Worm (Caenorhabditis elegans): ENCODE data around the gene fut-4.

The fut-4 gene

DNA sequence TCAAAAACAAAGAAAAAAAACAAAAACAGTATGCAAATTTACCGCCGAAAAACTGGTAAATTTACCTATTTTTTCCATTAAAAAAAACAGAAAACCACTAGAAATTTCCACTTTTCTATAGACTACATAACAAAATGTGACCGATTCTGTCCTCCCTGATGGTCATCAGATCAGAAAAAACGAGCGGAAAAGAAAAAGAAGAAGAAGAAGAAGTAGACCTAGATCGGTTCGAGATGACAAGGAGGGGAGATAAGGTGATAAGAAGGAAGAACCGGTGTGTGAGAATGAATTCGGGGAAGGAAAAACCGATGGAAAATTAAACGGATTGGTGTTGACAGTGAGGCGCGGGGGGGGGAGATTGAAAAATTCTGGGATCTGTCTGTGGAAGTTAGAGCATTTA is 33.8 kb upstream of the fut-4 start:
- no peak for TF ChIP-seq Y48G9A.11 (GFP tag; IDR thresholded peaks at IDR 0.05)
- no peak for TF ChIP-seq zip-11 (GFP tag; IDR thresholded peaks at IDR 0.05)
- TF ChIP-seq F26F4.8 (GFP tag; conservative IDR thresholded peaks at IDR 0.05): no peak
- TF ChIP-seq mdl-1 (tag; optimal IDR thresholded peaks at IDR 0.05): no peak
- no peak for TF ChIP-seq T20F7.1 (GFP tag; optimal IDR thresholded peaks at IDR 0.05)
- no peak for TF ChIP-seq hmg-1.1 (GFP tag; IDR thresholded peaks at IDR 0.05)
- TF ChIP-seq Y105C5A.15 (GFP tag; IDR thresholded peaks at IDR 0.05): no peak
- TF ChIP-seq nhr-48 (tag; optimal IDR thresholded peaks at IDR 0.05): no peak
- no peak for TF ChIP-seq nhr-76 (tag; optimal IDR thresholded peaks at IDR 0.05)
- TF ChIP-seq nhr-28 (tag; optimal IDR thresholded peaks at IDR 0.05): peak; percentile 82
- TF ChIP-seq hlh-30 (tag; optimal IDR thresholded peaks at IDR 0.05; ENCODE audit: insufficient read depth): no peak
- TF ChIP-seq T26A8.4 (GFP tag; IDR thresholded peaks at IDR 0.05): no peak
- peak; percentile 36 for TF ChIP-seq hlh-11 (tag; optimal IDR thresholded peaks at IDR 0.05)
- no peak for TF ChIP-seq spr-3 (GFP tag; optimal IDR thresholded peaks at IDR 0.05)
- no peak for TF ChIP-seq lsy-2 (tag; optimal IDR thresholded peaks at IDR 0.05)

DNA sequence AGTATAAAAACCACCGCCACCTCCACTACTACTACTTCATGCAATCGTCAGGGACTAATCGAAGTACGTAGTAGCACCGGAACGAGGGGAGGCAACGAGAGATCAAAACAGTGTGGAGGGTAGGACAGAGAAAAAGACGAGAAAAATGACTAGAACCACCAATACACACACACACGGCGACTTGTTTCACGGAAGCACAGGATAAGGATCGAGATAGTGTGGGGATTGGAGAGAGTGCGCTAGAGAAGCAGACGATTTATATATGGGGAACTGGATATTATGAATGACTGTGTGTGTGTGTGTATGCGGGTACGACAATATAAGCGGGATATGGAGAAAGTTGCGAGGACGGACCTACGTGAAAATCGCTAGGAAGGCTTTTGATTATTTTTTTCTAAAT is 32.5 kb upstream of the fut-4 start:
- peak; percentile 53 for TF ChIP-seq nhr-28 (tag; optimal IDR thresholded peaks at IDR 0.05)
- peak; percentile 52 for TF ChIP-seq hlh-11 (tag; optimal IDR thresholded peaks at IDR 0.05)
- no peak for TF ChIP-seq skn-1 (tag; optimal IDR thresholded peaks at IDR 0.05)
- peak; percentile 15 for TF ChIP-seq nhr-25 (tag; optimal IDR thresholded peaks at IDR 0.05; ENCODE audit: borderline replicate concordance, insufficient read depth)
- TF ChIP-seq hlh-30 (tag; optimal IDR thresholded peaks at IDR 0.05; ENCODE audit: insufficient read depth): peak; percentile 14
- peak; percentile 14 for TF ChIP-seq aha-1 (tag)

DNA sequence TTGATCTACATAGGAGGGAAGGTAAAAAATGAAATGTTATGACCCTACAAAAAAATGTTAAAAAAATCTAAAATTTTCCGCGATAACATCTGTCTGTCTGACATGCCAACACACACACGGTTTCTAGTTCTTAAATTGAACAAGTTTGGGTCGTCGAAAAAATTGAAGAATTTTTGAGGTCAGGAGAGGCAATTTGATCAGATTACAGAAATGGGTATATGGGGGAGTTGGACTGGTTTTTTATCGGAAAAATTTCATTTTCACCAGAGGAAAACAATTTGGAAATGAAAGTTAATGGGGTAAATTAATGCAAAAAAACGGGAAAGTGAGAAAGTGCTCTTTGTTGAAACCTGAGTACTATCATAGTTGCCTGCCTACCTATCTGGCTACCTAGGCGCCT is 31.4 kb upstream of the fut-4 start:
- no peak for TF ChIP-seq nhr-76 (tag; optimal IDR thresholded peaks at IDR 0.05)
- no peak for TF ChIP-seq mdl-1 (tag; optimal IDR thresholded peaks at IDR 0.05)
- TF ChIP-seq F49E8.2 (tag; optimal IDR thresholded peaks at IDR 0.05; ENCODE audit: borderline replicate concordance): no peak
- no peak for TF ChIP-seq lin-15B (tag; optimal IDR thresholded peaks at IDR 0.05)
- no peak for TF ChIP-seq zip-11 (GFP tag; IDR thresholded peaks at IDR 0.05)

DNA sequence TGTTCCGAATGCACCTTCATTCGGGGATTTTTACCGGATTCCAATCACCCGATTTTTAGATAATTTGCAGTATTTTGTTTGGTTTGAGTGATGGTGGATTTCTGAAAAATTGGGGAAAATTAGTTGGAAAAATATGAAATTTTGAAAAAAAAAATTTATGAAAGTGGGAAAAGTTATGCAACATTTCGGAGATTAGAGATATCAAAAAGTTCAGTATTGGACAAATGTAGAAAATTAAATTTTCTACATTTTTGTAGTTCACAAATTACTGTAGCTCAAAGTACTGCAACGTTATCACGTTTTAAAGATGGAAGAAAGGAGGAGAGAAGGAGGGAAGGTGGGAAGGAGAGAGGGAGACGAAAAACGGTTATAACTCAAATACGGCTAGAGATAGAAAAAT is 30.2 kb upstream of the fut-4 start, which contains the start of gene ptc-3:
Gene ptc-3 (minus strand): TSS at position 101 of the 400 bp plus-strand sequence.
- no peak for TF ChIP-seq madf-5 (GFP tag; IDR thresholded peaks at IDR 0.05)
- TF ChIP-seq aly-2 (tag; optimal IDR thresholded peaks at IDR 0.05): no peak
- TF ChIP-seq lim-7 (GFP tag; IDR thresholded peaks at IDR 0.05): no peak
- TF ChIP-seq attf-4 (tag; optimal IDR thresholded peaks at IDR 0.05): no peak
- no peak for TF ChIP-seq dmd-6 (GFP tag; IDR thresholded peaks at IDR 0.05)
- no peak for TF ChIP-seq skn-1 (tag; optimal IDR thresholded peaks at IDR 0.05)
- no peak for TF ChIP-seq Y105C5A.15 (GFP tag; IDR thresholded peaks at IDR 0.05)
- no peak for TF ChIP-seq mdt-29 (GFP tag; IDR thresholded peaks at IDR 0.05)

DNA sequence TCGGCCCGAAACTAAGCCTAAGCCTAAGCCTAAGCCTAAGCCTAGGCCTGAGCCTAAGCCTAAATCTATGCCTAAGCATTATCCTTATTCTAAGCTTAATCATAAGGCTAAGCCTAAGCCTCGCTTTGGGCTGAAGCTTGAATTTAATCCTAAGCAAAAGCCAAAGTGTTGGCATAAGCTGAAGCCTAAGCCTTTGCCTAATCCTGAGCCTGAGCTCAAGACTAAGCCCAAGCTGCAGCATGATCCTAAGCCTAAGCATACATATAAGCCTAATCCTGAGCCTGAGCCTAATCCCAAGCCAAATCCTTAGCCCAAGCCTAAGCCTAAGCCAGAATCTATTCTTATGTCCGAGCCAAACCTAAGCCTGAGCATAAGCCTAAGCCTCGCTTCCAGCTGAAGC is 24.2 kb upstream of the fut-4 start:
- TF ChIP-seq R02D3.7 (tag; optimal IDR thresholded peaks at IDR 0.05) (no peak), php-3 (GFP tag; IDR thresholded peaks at IDR 0.05) (no peak), sdz-12 (GFP tag; optimal IDR thresholded peaks at IDR 0.05) (no peak), zag-1 (tag; optimal IDR thresholded peaks at IDR 0.05) (no peak), skn-1 (tag; optimal IDR thresholded peaks at IDR 0.05) (no peak), zip-11 (GFP tag; IDR thresholded peaks at IDR 0.05) (no peak), F49E8.2 (tag; optimal IDR thresholded peaks at IDR 0.05; ENCODE audit: borderline replicate concordance) (no peak), nhr-41 (GFP tag; IDR thresholded peaks at IDR 0.05) (no peak), F26F4.8 (GFP tag; conservative IDR thresholded peaks at IDR 0.05) (no peak), daf-19 (GFP tag; conservative IDR thresholded peaks at IDR 0.05) (no peak), mxl-2 (GFP tag; conservative IDR thresholded peaks at IDR 0.05) (no peak), Y105C5A.15 (GFP tag; IDR thresholded peaks at IDR 0.05) (no peak), lin-1 (GFP tag; IDR thresholded peaks at IDR 0.05) (no peak), tag-97 (GFP tag; IDR thresholded peaks at IDR 0.05) (no peak), lin-38 (GFP tag; IDR thresholded peaks at IDR 0.05) (no peak), pha-4 (GFP tag; IDR thresholded peaks at IDR 0.05) (no peak), pha-4 (tag; optimal IDR thresholded peaks at IDR 0.05) (no peak), lin-15B (tag; optimal IDR thresholded peaks at IDR 0.05) (no peak)
